Fruit fly (Drosophila melanogaster) whole organism, embryonic: ENCODE measurements around the gene Arc42.

ENCODE experiments used
- Abd-B ChIP-seq: fragments of 200-800 bp; sonication (Bioruptor generic); optimal IDR thresholded peaks from 2 replicates; lab custom pipeline; 2018; ENCODE audit warnings: missing biosample characterization, mild to moderate bottlenecking, missing genetic modification characterization, moderate library complexity
- B-H1 ChIP-seq: fragments of 200-800 bp; sonication (Bioruptor generic); IDR thresholded peaks from 3 replicates; pipeline ENCODE4 v1.3.6; 2022; ENCODE audit warnings: missing biosample characterization, missing genetic modification characterization
- Bgb ChIP-seq: fragments of 200-800 bp; sonication (Bioruptor generic); IDR thresholded peaks from 2 replicates; pipeline ENCODE4 v1.3.6; 2022; ENCODE audit warnings: missing biosample characterization, missing genetic modification characterization; ENCODE audit not compliant: partially characterized antibody
- CG10431 ChIP-seq: fragments of 200-800 bp; sonication (Bioruptor generic); optimal IDR thresholded peaks from 3 replicates; lab custom pipeline; 2018; ENCODE audit warnings: missing biosample characterization, mild to moderate bottlenecking, missing genetic modification characterization
- CG12155 ChIP-seq: fragments of 200-800 bp; sonication (Bioruptor generic); optimal IDR thresholded peaks from 3 replicates; lab custom pipeline; 2016; ENCODE audit warnings: missing biosample characterization, missing genetic modification characterization
- CG18764 ChIP-seq: fragments of 200-800 bp; sonication (Bioruptor generic); optimal IDR thresholded peaks from 3 replicates; lab custom pipeline; 2016; ENCODE audit warnings: missing biosample characterization, missing genetic modification characterization
- CG2199 ChIP-seq: fragments of 200-800 bp; sonication (Bioruptor generic); IDR thresholded peaks from 3 replicates; pipeline ENCODE4 v1.3.6; 2022; ENCODE audit warnings: missing biosample characterization, missing genetic modification characterization
- CG2202 ChIP-seq: fragments of 200-800 bp; sonication (Bioruptor generic); optimal IDR thresholded peaks from 2 replicates; lab custom pipeline; 2018; ENCODE audit warnings: missing biosample characterization, mild to moderate bottlenecking, missing genetic modification characterization
- CG2889 ChIP-seq: fragments of 200-800 bp; sonication (Bioruptor generic); IDR thresholded peaks from 3 replicates; pipeline ENCODE4 v1.3.6; 2022; ENCODE audit warnings: missing biosample characterization, missing genetic modification characterization
- CG31388 ChIP-seq: fragments of 200-800 bp; sonication (Bioruptor generic); optimal IDR thresholded peaks from 2 replicates; lab custom pipeline; 2016; ENCODE audit warnings: missing biosample characterization, missing genetic modification characterization
- CG42726 ChIP-seq: fragments of 200-800 bp; sonication (Bioruptor generic); IDR thresholded peaks from 2 replicates; pipeline ENCODE4 v1.3.6; 2022; ENCODE audit warnings: missing biosample characterization, missing genetic modification characterization; ENCODE audit not compliant: partially characterized antibody
- CG4328 ChIP-seq: fragments of 200-800 bp; sonication (Bioruptor generic); optimal IDR thresholded peaks from 3 replicates; lab custom pipeline; 2017; ENCODE audit warnings: missing biosample characterization, missing genetic modification reagents, missing genetic modification characterization
- CG7357 ChIP-seq: fragments of 200-800 bp; sonication (Bioruptor generic); IDR thresholded peaks from 3 replicates; pipeline ENCODE4 v1.3.6; 2022; ENCODE audit warnings: missing biosample characterization, missing genetic modification characterization
- CG8924 ChIP-seq: fragments of 200-800 bp; optimal IDR thresholded peaks from 3 replicates; lab custom pipeline; 2019; ENCODE audit warnings: missing biosample characterization, mild to moderate bottlenecking, missing genetic modification characterization, moderate library complexity
- CG9817 ChIP-seq: fragments of 200-800 bp; sonication (Bioruptor generic); optimal IDR thresholded peaks from 2 replicates; lab custom pipeline; 2018; ENCODE audit warnings: missing biosample characterization, mild to moderate bottlenecking, missing genetic modification characterization, moderate library complexity
- CTCF ChIP-seq: fragments of 200-800 bp; sonication (Bioruptor generic); optimal IDR thresholded peaks from 2 replicates; lab custom pipeline; 2017; ENCODE audit warnings: missing biosample characterization, mild to moderate bottlenecking, missing genetic modification characterization, moderate library complexity
- Chrac-16 ChIP-seq: fragments of 200-800 bp; sonication (Bioruptor generic); optimal IDR thresholded peaks from 3 replicates; lab custom pipeline; 2016; ENCODE audit warnings: missing biosample characterization, missing genetic modification characterization
- D19B ChIP-seq: fragments of 200-800 bp; sonication (Bioruptor generic); optimal IDR thresholded peaks from 2 replicates; lab custom pipeline; 2017; ENCODE audit warnings: missing biosample characterization, mild to moderate bottlenecking, missing genetic modification characterization
- Fer2 ChIP-seq: fragments of 200-800 bp; sonication (Bioruptor generic); optimal IDR thresholded peaks from 2 replicates; lab custom pipeline; 2018; ENCODE audit warnings: missing biosample characterization, mild to moderate bottlenecking, missing genetic modification characterization, moderate library complexity
- Gsc ChIP-seq: fragments of 200-800 bp; sonication (Bioruptor generic); IDR thresholded peaks from 2 replicates; pipeline ENCODE4 v1.3.6; 2022; ENCODE audit warnings: missing biosample characterization, missing genetic modification characterization
- Hand ChIP-seq: fragments of 200-800 bp; sonication (Bioruptor generic); optimal IDR thresholded peaks from 2 replicates; lab custom pipeline; 2017; ENCODE audit warnings: mild to moderate bottlenecking, missing biosample characterization, missing genetic modification reagents, missing genetic modification characterization
- Hsf ChIP-seq: fragments of 200-800 bp; sonication (Bioruptor generic); optimal IDR thresholded peaks from 3 replicates; lab custom pipeline; 2016; ENCODE audit warnings: missing biosample characterization, missing genetic modification characterization
- NC2β ChIP-seq: fragments of 200-800 bp; sonication (Bioruptor generic); optimal IDR thresholded peaks from 2 replicates; lab custom pipeline; 2016; ENCODE audit warnings: missing biosample characterization, missing genetic modification characterization
- Oaz ChIP-seq: fragments of 200-800 bp; sonication (Bioruptor generic); IDR thresholded peaks from 2 replicates; pipeline ENCODE4 v1.3.6; 2022; ENCODE audit warnings: missing biosample characterization, missing genetic modification characterization
- PHDP ChIP-seq: fragments of 200-800 bp; sonication (Bioruptor generic); optimal IDR thresholded peaks from 3 replicates; lab custom pipeline; 2018; ENCODE audit warnings: missing biosample characterization, mild to moderate bottlenecking, missing genetic modification characterization, moderate library complexity
- Six4 ChIP-seq: fragments of 200-800 bp; sonication (Bioruptor generic); optimal IDR thresholded peaks from 2 replicates; lab custom pipeline; 2016; ENCODE audit warnings: missing biosample characterization, missing genetic modification characterization
- Sox100B ChIP-seq: fragments of 200-800 bp; sonication (Bioruptor generic); optimal IDR thresholded peaks from 3 replicates; lab custom pipeline; 2018; ENCODE audit warnings: missing biosample characterization, mild to moderate bottlenecking, missing genetic modification characterization
- Usf ChIP-seq: fragments of 200-800 bp; sonication (Bioruptor generic); optimal IDR thresholded peaks from 2 replicates; lab custom pipeline; 2017; ENCODE audit warnings: missing genotype, missing biosample characterization, missing genetic modification characterization
- ab ChIP-seq: fragments of 200-800 bp; sonication (Bioruptor generic); optimal IDR thresholded peaks from 2 replicates; lab custom pipeline; 2016; ENCODE audit warnings: missing biosample characterization, missing genetic modification characterization
- ap ChIP-seq: fragments of 200-800 bp; sonication (Bioruptor generic); IDR thresholded peaks from 2 replicates; pipeline ENCODE4 v1.3.6; 2022; ENCODE audit warnings: missing biosample characterization, missing genetic modification characterization
- bcd ChIP-seq: fragments of 200-800 bp; sonication (Bioruptor generic); optimal IDR thresholded peaks from 2 replicates; lab custom pipeline; 2017; ENCODE audit warnings: missing biosample characterization, mild to moderate bottlenecking, missing genetic modification characterization
- cas ChIP-seq: fragments of 200-800 bp; sonication (Bioruptor generic); IDR thresholded peaks from 2 replicates; pipeline ENCODE4 v1.3.6; 2022; ENCODE audit warnings: missing biosample characterization, missing genetic modification characterization
- dm ChIP-seq: fragments of 200-800 bp; sonication (Bioruptor generic); optimal IDR thresholded peaks from 3 replicates; lab custom pipeline; 2016; ENCODE audit warnings: missing biosample characterization, missing genetic modification characterization
- dmrt11E ChIP-seq: fragments of 200-800 bp; sonication (Bioruptor generic); optimal IDR thresholded peaks from 3 replicates; lab custom pipeline; 2018; ENCODE audit warnings: missing biosample characterization, mild to moderate bottlenecking, missing genetic modification characterization, moderate library complexity
- eve ChIP-seq, 2 experiments: fragments of >200 bp; optimal IDR thresholded peaks; 2 replicates each; lab custom pipeline; 2017; ENCODE audit warnings: missing biosample characterization in 2 of 2, missing genetic modification characterization in 2 of 2
- hkb ChIP-seq, 2 experiments: fragments of 200-800 bp in 1 of 2; fragments of >200 bp in 1 of 2; sonication (Bioruptor generic) in 1 of 2; IDR thresholded peaks in 1 of 2; optimal IDR thresholded peaks in 1 of 2; 2 replicates each; pipeline versions ENCODE4 v1.3.6 to Lab custom; 2017 to 2022; ENCODE audit warnings: missing biosample characterization in 1 of 2, missing genetic modification characterization in 1 of 2
- jing ChIP-seq: fragments of 200-800 bp; sonication (Bioruptor generic); optimal IDR thresholded peaks from 2 replicates; lab custom pipeline; 2018; ENCODE audit warnings: missing biosample characterization, mild to moderate bottlenecking, missing genetic modification characterization
- lab ChIP-seq: fragments of 200-800 bp; sonication (Bioruptor generic); optimal IDR thresholded peaks from 3 replicates; lab custom pipeline; 2017; ENCODE audit warnings: missing biosample characterization, missing genetic modification characterization, mild to moderate bottlenecking, moderate library complexity, missing genetic modification reagents
- lbe ChIP-seq: fragments of 200-800 bp; sonication (Bioruptor generic); optimal IDR thresholded peaks from 2 replicates; lab custom pipeline; 2016; ENCODE audit warnings: missing biosample characterization, mild to moderate bottlenecking, missing genetic modification characterization
- luna ChIP-seq: fragments of 200-800 bp; sonication (Bioruptor generic); optimal IDR thresholded peaks from 2 replicates; lab custom pipeline; 2016; ENCODE audit warnings: missing biosample characterization, missing genetic modification characterization
- nerfin-1 ChIP-seq: fragments of 200-800 bp; sonication (Bioruptor generic); optimal IDR thresholded peaks from 3 replicates; lab custom pipeline; 2019; ENCODE audit warnings: missing biosample characterization, mild to moderate bottlenecking, missing genetic modification characterization, moderate library complexity
- pum ChIP-seq: fragments of 200-800 bp; sonication (Bioruptor generic); optimal IDR thresholded peaks from 2 replicates; lab custom pipeline; 2016; ENCODE audit warnings: missing biosample characterization, missing genetic modification characterization
- sisA ChIP-seq: fragments of 200-800 bp; sonication (Bioruptor generic); IDR thresholded peaks from 2 replicates; pipeline ENCODE4 v1.3.6; 2022; ENCODE audit warnings: missing biosample characterization, missing genetic modification characterization
- slou ChIP-seq: fragments of 200-800 bp; sonication (Bioruptor generic); optimal IDR thresholded peaks from 3 replicates; lab custom pipeline; 2016; ENCODE audit warnings: missing biosample characterization, missing genetic modification characterization
- ssp ChIP-seq: fragments of 200-800 bp; sonication (Bioruptor generic); IDR thresholded peaks from 2 replicates; pipeline ENCODE4 v1.3.6; 2022; ENCODE audit warnings: missing biosample characterization, missing genetic modification characterization
- ttk ChIP-seq: fragments of 200-800 bp; sonication (Bioruptor generic); IDR thresholded peaks from 2 replicates; pipeline ENCODE4 v2.1.2; 2022; ENCODE audit warnings: missing biosample characterization, missing genetic modification characterization
- tup ChIP-seq: fragments of 200-800 bp; sonication (Bioruptor generic); optimal IDR thresholded peaks from 2 replicates; lab custom pipeline; 2016; ENCODE audit warnings: missing biosample characterization, mild to moderate bottlenecking, missing genetic modification characterization, moderate library complexity
- unc-4 ChIP-seq: fragments of 200-800 bp; sonication (Bioruptor generic); IDR thresholded peaks from 2 replicates; pipeline ENCODE4 v1.3.6; 2022; ENCODE audit warnings: missing biosample characterization, missing genetic modification characterization; ENCODE audit not compliant: partially characterized antibody
- vvl ChIP-seq: fragments of 200-800 bp; sonication (Bioruptor generic); IDR thresholded peaks from 2 replicates; pipeline ENCODE4 v1.3.6; 2022; ENCODE audit warnings: missing biosample characterization, missing genetic modification characterization
- wdn ChIP-seq: fragments of 200-800 bp; sonication (Bioruptor generic); IDR thresholded peaks from 2 replicates; pipeline ENCODE4 v1.3.6; 2022; ENCODE audit warnings: missing biosample characterization, missing genetic modification characterization
- zfh1 ChIP-seq: fragments of 200-800 bp; sonication (Bioruptor generic); IDR thresholded peaks from 3 replicates; pipeline ENCODE4 v1.3.6; 2022; ENCODE audit warnings: missing biosample characterization, missing genetic modification characterization

Gene Arc42

dm6 chr3R:19880431-19880939 is 2.9 kb downstream of the Arc42 start (continued):
- 0 out of 3 replicates have a peak, but pooled peaks have one; percentile 52 for TF ChIP-seq CG2199 (GFP tag; lab: Robert Waterston, UW)
- TF ChIP-seq Usf = no peak
- TF ChIP-seq Hsf (GFP tag; lab: Kevin White, UChicago) = peak; percentile 34
- TF ChIP-seq CG12155 (GFP tag; lab: Kevin White, UChicago) = peak; percentile 9
- no peak for TF ChIP-seq unc-4
- TF ChIP-seq CG10431 (GFP tag; lab: Kevin White, UChicago) = peak; percentile 60
- no peak for TF ChIP-seq tup (GFP tag; lab: Kevin White, UChicago)
- no peak for TF ChIP-seq CG2889 (GFP tag; lab: Robert Waterston, UW)
- no peak; the same call in 2 of the 3 replicates for TF ChIP-seq zfh1
- no peak for TF ChIP-seq Gsc (GFP tag; lab: Robert Waterston, UW)
- no peak for TF ChIP-seq slou (GFP tag; lab: Kevin White, UChicago)
- TF ChIP-seq Six4 = no peak
- peak; percentile 24 for TF ChIP-seq pum (GFP tag; lab: Kevin White, UChicago)
- peak; percentile 12 for TF ChIP-seq dm (GFP tag; lab: Kevin White, UChicago)
- TF ChIP-seq NC2β = no peak
- no peak for TF ChIP-seq luna
- TF ChIP-seq vvl = peak; percentile 46; the same call in 1 of the 2 replicates
- peak; percentile 47 for TF ChIP-seq CG9817
- TF ChIP-seq Hand (GFP tag; lab: Kevin White, UChicago) = peak; percentile 73
- no peak for TF ChIP-seq CG7357 (GFP tag; lab: Robert Waterston, UW)
- TF ChIP-seq ssp = 0 out of 2 replicates have a peak, but pooled peaks have one; percentile 10
- TF ChIP-seq hkb (optimal IDR thresholded peaks at IDR 0.05; lab: Kevin White, UChicago) = no peak
- TF ChIP-seq hkb (GFP tag; IDR thresholded peaks at IDR 0.05; lab: Robert Waterston, UW) = no peak
- TF ChIP-seq Bgb (GFP tag; lab: Robert Waterston, UW) = no peak
- TF ChIP-seq jing (GFP tag; lab: Kevin White, UChicago) = no peak
- TF ChIP-seq CG8924 (tag; lab: Kevin White, UChicago) = peak; percentile 64
- TF ChIP-seq CG2202 = no peak
- no peak; the same call in 2 of the 3 replicates for TF ChIP-seq B-H1 (GFP tag; lab: Robert Waterston, UW)
- no peak for TF ChIP-seq CG42726 (GFP tag; lab: Robert Waterston, UW)
- no peak for TF ChIP-seq CG18764
- peak; percentile 78 for TF ChIP-seq lab (GFP tag; lab: Kevin White, UChicago)
- peak; percentile 1 for TF ChIP-seq Fer2 (tag; lab: Kevin White, UChicago)
- no peak for TF ChIP-seq sisA
- TF ChIP-seq ap (GFP tag; lab: Robert Waterston, UW) = no peak
- no peak for TF ChIP-seq dmrt11E (tag; lab: Kevin White, UChicago)
- no peak for TF ChIP-seq cas (GFP tag; lab: Robert Waterston, UW)
- TF ChIP-seq wdn (GFP tag; lab: Robert Waterston, UW) = peak; percentile 51; the same call in 1 of the 2 replicates
- peak; percentile 40 for TF ChIP-seq Abd-B
- no peak for TF ChIP-seq CTCF (GFP tag; lab: Kevin White, UChicago)
- TF ChIP-seq PHDP (tag; lab: Kevin White, UChicago) = peak; percentile 59
- no peak for TF ChIP-seq ab
- no peak for TF ChIP-seq D19B
- peak; percentile 66 for TF ChIP-seq bcd (GFP tag; lab: Kevin White, UChicago)
- no peak for TF ChIP-seq Oaz (GFP tag; lab: Robert Waterston, UW)
- peak; percentile 47 for TF ChIP-seq lbe (GFP tag; lab: Kevin White, UChicago)
- TF ChIP-seq nerfin-1 (tag; lab: Kevin White, UChicago) = peak; percentile 70
- TF ChIP-seq ttk (GFP tag; lab: Robert Waterston, UW) = no peak; the same call in 1 of the 2 replicates
- TF ChIP-seq Sox100B (GFP tag; lab: Kevin White, UChicago) = peak; percentile 75
- no peak for TF ChIP-seq CG31388
- TF ChIP-seq Chrac-16 (GFP tag; lab: Kevin White, UChicago) = no peak
- peak; percentile 74 for TF ChIP-seq CG4328 (GFP tag; lab: Kevin White, UChicago)
- TF ChIP-seq eve (GFP tag; optimal IDR thresholded peaks at IDR 0.05; lab: Kevin White, UChicago) = no peak
